Fruit fly (Drosophila melanogaster): ENCODE results near the gene CG14414.

DNA sequence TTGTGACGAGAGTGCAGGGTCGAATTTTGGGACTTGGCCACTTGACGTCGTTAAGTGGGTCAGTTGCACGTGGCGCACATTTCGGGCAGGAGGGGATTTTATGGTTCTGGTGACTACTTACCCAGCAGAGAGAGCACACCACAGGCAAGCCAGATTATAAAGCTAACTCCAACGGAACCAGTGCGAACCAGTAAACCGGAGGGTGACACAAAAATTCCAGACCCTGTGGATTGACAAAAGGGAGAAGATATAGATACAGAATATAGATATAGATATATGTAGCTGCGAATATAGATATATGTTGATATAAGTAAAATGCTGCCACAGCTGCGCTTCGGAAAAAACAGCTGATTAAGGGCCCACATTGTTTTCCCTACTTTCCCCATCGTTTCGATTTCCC, 8.1 kb downstream of the CG14414 start:
- TF ChIP-seq insv (optimal IDR thresholded peaks at IDR 0.05) = no peak
- no peak for TF ChIP-seq Myc (optimal IDR thresholded peaks at IDR 0.05)
- TF ChIP-seq psq (optimal IDR thresholded peaks at IDR 0.05) = no peak

Data from Kc167 (cell line).